Fruit fly (Drosophila melanogaster) whole organism, embryonic: ENCODE results near the gene CG42488.

Experiments
- Awh ChIP-seq: fragments of 200-800 bp; sonication (Bioruptor generic); IDR thresholded peaks from 2 replicates; pipeline ENCODE4, ENCODE4 v1.3.6; 2022; ENCODE audit warnings: missing biosample characterization, missing genetic modification characterization
- Bgb ChIP-seq: fragments of 200-800 bp; sonication (Bioruptor generic); IDR thresholded peaks from 2 replicates; pipeline ENCODE4 v1.3.6; 2022; ENCODE audit warnings: missing biosample characterization, missing genetic modification characterization; ENCODE audit not compliant: partially characterized antibody
- CG11093 ChIP-seq: fragments of 200-800 bp; sonication (Bioruptor generic); IDR thresholded peaks from 3 replicates; pipeline ENCODE4 v1.3.6; 2022; ENCODE audit warnings: missing biosample characterization, missing genetic modification characterization
- CG13287 ChIP-seq: fragments of 200-800 bp; sonication (Bioruptor generic); IDR thresholded peaks from 2 replicates; pipeline ENCODE4 v1.3.6; 2022; ENCODE audit warnings: missing biosample characterization, missing genetic modification characterization; ENCODE audit not compliant: partially characterized antibody
- CG13424 ChIP-seq: fragments of 200-800 bp; sonication (Bioruptor generic); optimal IDR thresholded peaks from 2 replicates; lab custom pipeline; 2019; ENCODE audit warnings: missing biosample characterization, mild to moderate bottlenecking, missing genetic modification characterization, moderate library complexity
- CG14050 ChIP-seq: fragments of 200-800 bp; sonication (Bioruptor generic); IDR thresholded peaks from 3 replicates; pipeline ENCODE4 v1.3.6; 2022; ENCODE audit warnings: missing biosample characterization, missing genetic modification characterization
- CG16813 ChIP-seq: fragments of 200-800 bp; sonication (Bioruptor generic); IDR thresholded peaks from 3 replicates; pipeline ENCODE4 v1.3.6; 2022; ENCODE audit warnings: missing biosample characterization, missing genetic modification characterization; ENCODE audit not compliant: partially characterized antibody
- CG17186 ChIP-seq: fragments of 200-800 bp; sonication (Bioruptor generic); optimal IDR thresholded peaks from 3 replicates; lab custom pipeline; 2017; ENCODE audit warnings: missing biosample characterization, missing genetic modification reagents, missing genetic modification characterization
- CG2116 ChIP-seq: fragments of 200-800 bp; sonication (Bioruptor generic); optimal IDR thresholded peaks from 3 replicates; lab custom pipeline; 2018; ENCODE audit warnings: missing biosample characterization, mild to moderate bottlenecking, missing genetic modification characterization
- CG2875 ChIP-seq: fragments of 200-800 bp; sonication (Bioruptor generic); optimal IDR thresholded peaks from 2 replicates; lab custom pipeline; 2017; ENCODE audit warnings: missing biosample characterization, mild to moderate bottlenecking, missing genetic modification characterization, missing genetic modification reagents
- CG32767 ChIP-seq: fragments of 200-800 bp; sonication (Bioruptor generic); IDR thresholded peaks from 2 replicates; pipeline ENCODE4 v1.3.6; 2022; ENCODE audit warnings: missing biosample characterization, missing genetic modification characterization
- CG34224 ChIP-seq: fragments of 200-800 bp; sonication (Bioruptor generic); IDR thresholded peaks from 3 replicates; pipeline ENCODE4 v1.3.6; 2022; ENCODE audit warnings: missing biosample characterization, missing genetic modification characterization; ENCODE audit not compliant: partially characterized antibody
- CG34376 ChIP-seq: fragments of 200-800 bp; sonication (Bioruptor generic); optimal IDR thresholded peaks from 2 replicates; lab custom pipeline; 2018; ENCODE audit warnings: missing biosample characterization, mild to moderate bottlenecking, missing genetic modification characterization
- CG4360 ChIP-seq: fragments of 200-800 bp; sonication (Bioruptor generic); IDR thresholded peaks from 2 replicates; pipeline ENCODE4 v1.3.6; 2022; ENCODE audit warnings: missing biosample characterization, missing genetic modification characterization
- CG4854 ChIP-seq: fragments of 200-800 bp; sonication (Bioruptor generic); optimal IDR thresholded peaks from 2 replicates; lab custom pipeline; 2016; ENCODE audit warnings: missing biosample characterization, missing genetic modification characterization, inconsistent platforms
- CG6854 ChIP-seq: fragments of 200-800 bp; sonication (Bioruptor generic); optimal IDR thresholded peaks from 3 replicates; lab custom pipeline; 2017; ENCODE audit warnings: missing biosample characterization, mild to moderate bottlenecking, missing genetic modification characterization
- CG7745 ChIP-seq: fragments of 200-800 bp; sonication (Bioruptor generic); optimal IDR thresholded peaks from 2 replicates; lab custom pipeline; 2018; ENCODE audit warnings: missing biosample characterization, mild to moderate bottlenecking, missing genetic modification characterization, moderate library complexity
- CG9437 ChIP-seq: fragments of 200-800 bp; sonication (Bioruptor generic); optimal IDR thresholded peaks from 2 replicates; lab custom pipeline; 2018; ENCODE audit warnings: missing biosample characterization, mild to moderate bottlenecking, missing genetic modification characterization
- Dll ChIP-seq: fragments of 200-800 bp; sonication (Bioruptor generic); IDR thresholded peaks from 4 replicates; pipeline ENCODE4 v1.3.6; 2022; ENCODE audit warnings: missing biosample characterization, missing genetic modification characterization; ENCODE audit not compliant: partially characterized antibody
- Doc3 ChIP-seq: fragments of 200-800 bp; sonication (Bioruptor generic); IDR thresholded peaks from 3 replicates; pipeline ENCODE4 v1.3.6; 2022; ENCODE audit warnings: missing biosample characterization, missing genetic modification characterization; ENCODE audit not compliant: partially characterized antibody
- Dref ChIP-seq: fragments of 200-800 bp; sonication (Bioruptor generic); IDR thresholded peaks from 2 replicates; pipeline ENCODE4 v1.3.6; 2022; ENCODE audit warnings: missing biosample characterization, missing genetic modification characterization
- Med ChIP-seq: fragments of 200-800 bp; sonication (Bioruptor generic); peaks from one replicate; lab custom pipeline; 2016; ENCODE audit warnings: missing biosample characterization, missing genetic modification characterization, mild to moderate bottlenecking, inconsistent platforms, moderate library complexity
- Nf-YC ChIP-seq: fragments of 200-800 bp; optimal IDR thresholded peaks from 3 replicates; lab custom pipeline; 2019; ENCODE audit warnings: missing biosample characterization, mild to moderate bottlenecking, missing genetic modification characterization, moderate library complexity
- Scr ChIP-seq: fragments of 200-800 bp; sonication (Bioruptor generic); IDR thresholded peaks from 2 replicates; pipeline ENCODE4 v1.3.6; 2022; ENCODE audit warnings: missing biosample characterization, missing genetic modification characterization; ENCODE audit not compliant: partially characterized antibody
- Sin3A ChIP-seq: fragments of >200 bp; optimal IDR thresholded peaks from 2 replicates; lab custom pipeline; 2018
- ara ChIP-seq: fragments of 200-800 bp; sonication (Bioruptor generic); IDR thresholded peaks from 2 replicates; pipeline ENCODE4 v1.3.6; 2022; ENCODE audit warnings: missing biosample characterization, missing genetic modification characterization
- bcd ChIP-seq: fragments of 200-800 bp; sonication (Bioruptor generic); optimal IDR thresholded peaks from 2 replicates; lab custom pipeline; 2017; ENCODE audit warnings: missing biosample characterization, mild to moderate bottlenecking, missing genetic modification characterization
- cg ChIP-seq: fragments of 200-800 bp; sonication (Bioruptor generic); optimal IDR thresholded peaks from 3 replicates; lab custom pipeline; 2019; ENCODE audit warnings: missing biosample characterization, mild to moderate bottlenecking, missing genetic modification characterization, moderate library complexity
- crc ChIP-seq: fragments of 200-800 bp; sonication (Bioruptor generic); optimal IDR thresholded peaks from 2 replicates; lab custom pipeline; 2016; ENCODE audit warnings: missing biosample characterization, missing genetic modification characterization
- fd102C ChIP-seq: fragments of 200-800 bp; sonication (Bioruptor generic); optimal IDR thresholded peaks from 2 replicates; lab custom pipeline; 2018; ENCODE audit warnings: missing biosample characterization, mild to moderate bottlenecking, missing genetic modification characterization, moderate library complexity
- ftz-f1 ChIP-seq: fragments of 200-800 bp; sonication (Bioruptor generic); optimal IDR thresholded peaks from 2 replicates; lab custom pipeline; 2016; ENCODE audit warnings: missing biosample characterization, missing genetic modification characterization
- gfzf ChIP-seq: fragments of 200-800 bp; sonication (Bioruptor generic); optimal IDR thresholded peaks from 2 replicates; lab custom pipeline; 2016; ENCODE audit warnings: missing biosample characterization, mild to moderate bottlenecking, missing genetic modification characterization, moderate library complexity
- gt ChIP-seq: fragments of 200-800 bp; sonication (Bioruptor generic); IDR thresholded peaks from 2 replicates; pipeline ENCODE4 v1.3.6; 2022; ENCODE audit warnings: missing biosample characterization, missing genetic modification characterization
- hbn ChIP-seq: fragments of 200-800 bp; sonication (Bioruptor generic); IDR thresholded peaks from 2 replicates; pipeline ENCODE4 v1.3.6; 2022; ENCODE audit warnings: missing biosample characterization, missing genetic modification characterization; ENCODE audit not compliant: partially characterized antibody
- jumu ChIP-seq: fragments of 200-800 bp; sonication (Bioruptor generic); optimal IDR thresholded peaks from 3 replicates; lab custom pipeline; 2016; ENCODE audit warnings: missing biosample characterization, missing genetic modification characterization
- kay ChIP-seq: fragments of 200-800 bp; sonication (Bioruptor generic); optimal IDR thresholded peaks from 2 replicates; lab custom pipeline; 2016; ENCODE audit warnings: missing biosample characterization, missing genetic modification characterization
- klu ChIP-seq: fragments of 200-800 bp; sonication (Bioruptor generic); IDR thresholded peaks from 2 replicates; pipeline ENCODE4 v1.3.6; 2022; ENCODE audit warnings: missing biosample characterization, missing genetic modification characterization
- lilli ChIP-seq: fragments of 200-800 bp; sonication (Bioruptor generic); optimal IDR thresholded peaks from 3 replicates; lab custom pipeline; 2016; ENCODE audit warnings: missing biosample characterization, missing genetic modification characterization
- nerfin-1 ChIP-seq: fragments of 200-800 bp; sonication (Bioruptor generic); optimal IDR thresholded peaks from 3 replicates; lab custom pipeline; 2019; ENCODE audit warnings: missing biosample characterization, mild to moderate bottlenecking, missing genetic modification characterization, moderate library complexity
- nerfin-2 ChIP-seq: fragments of 200-800 bp; sonication (Bioruptor generic); IDR thresholded peaks from 2 replicates; pipeline ENCODE4 v1.3.6; 2022; ENCODE audit warnings: missing biosample characterization, missing genetic modification characterization; ENCODE audit not compliant: partially characterized antibody
- odd ChIP-seq: fragments of 200-800 bp; sonication (Bioruptor generic); optimal IDR thresholded peaks from 2 replicates; lab custom pipeline; 2017; ENCODE audit warnings: missing biosample characterization, mild to moderate bottlenecking, missing genetic modification characterization
- pb ChIP-seq: fragments of 200-800 bp; sonication (Bioruptor generic); optimal IDR thresholded peaks from 3 replicates; lab custom pipeline; 2016; ENCODE audit warnings: missing biosample characterization, missing genetic modification characterization
- psq ChIP-seq: fragments of 200-800 bp; sonication (Bioruptor generic); optimal IDR thresholded peaks from 2 replicates; lab custom pipeline; 2017; ENCODE audit warnings: missing biosample characterization, missing genetic modification characterization
- sna ChIP-seq: fragments of 200-800 bp; sonication (Bioruptor generic); IDR thresholded peaks from 2 replicates; pipeline ENCODE4 v1.3.6; 2022; ENCODE audit warnings: missing biosample characterization, missing genetic modification characterization; ENCODE audit not compliant: partially characterized antibody
- sqz ChIP-seq: fragments of 200-800 bp; sonication (Bioruptor generic); optimal IDR thresholded peaks from 3 replicates; lab custom pipeline; 2018; ENCODE audit warnings: missing biosample characterization, mild to moderate bottlenecking, missing genetic modification characterization
- tx ChIP-seq: fragments of 200-800 bp; sonication (Bioruptor generic); optimal IDR thresholded peaks from 2 replicates; lab custom pipeline; 2016; ENCODE audit warnings: missing biosample characterization, missing genetic modification characterization
- unc-4 ChIP-seq: fragments of 200-800 bp; sonication (Bioruptor generic); IDR thresholded peaks from 2 replicates; pipeline ENCODE4 v1.3.6; 2022; ENCODE audit warnings: missing biosample characterization, missing genetic modification characterization; ENCODE audit not compliant: partially characterized antibody
- vvl ChIP-seq: fragments of 200-800 bp; sonication (Bioruptor generic); IDR thresholded peaks from 2 replicates; pipeline ENCODE4 v1.3.6; 2022; ENCODE audit warnings: missing biosample characterization, missing genetic modification characterization
- zen2 ChIP-seq: fragments of 200-800 bp; sonication (Bioruptor generic); IDR thresholded peaks from 3 replicates; pipeline ENCODE4 v1.3.6; 2022; ENCODE audit warnings: missing biosample characterization, missing genetic modification characterization; ENCODE audit not compliant: partially characterized antibody
- zfh2 ChIP-seq: fragments of 200-800 bp; sonication (Bioruptor generic); optimal IDR thresholded peaks from 2 replicates; lab custom pipeline; 2016; ENCODE audit warnings: missing biosample characterization, missing genetic modification characterization

Gene CG42488

dm6 chr3R:25476744-25477143, 6.2 kb upstream of the CG42488 start, which contains the start of the genes CG4553 and MED28 (continued):
- TF ChIP-seq tx (GFP tag; lab: Kevin White, UChicago) (no peak), CG9437 (GFP tag; lab: Kevin White, UChicago) (peak; percentile 80), Nf-YC (tag; lab: Kevin White, UChicago) (peak; percentile 4), CG11093 (GFP tag; lab: Robert Waterston, UW) (no peak), CG4360 (no peak), unc-4 (GFP tag; lab: Robert Waterston, UW) (peak; percentile 86), zfh2 (GFP tag; lab: Kevin White, UChicago) (no peak), bcd (GFP tag; lab: Kevin White, UChicago) (no peak), cg (GFP tag; lab: Kevin White, UChicago) (no peak), vvl (GFP tag; lab: Robert Waterston, UW) (0 out of 2 replicates have a peak, but pooled peaks have one; percentile 28), Bgb (peak; percentile 86), zen2 (GFP tag; lab: Robert Waterston, UW) (peak; percentile 85), psq (GFP tag; lab: Kevin White, UChicago) (no peak), pb (GFP tag; lab: Kevin White, UChicago) (no peak), CG13287 (GFP tag; lab: Robert Waterston, UW) (peak; percentile 94), CG14050 (no peak), gfzf (GFP tag; lab: Kevin White, UChicago) (no peak), CG2116 (GFP tag; lab: Kevin White, UChicago) (peak; percentile 82), hbn (GFP tag; lab: Robert Waterston, UW) (peak; percentile 85), nerfin-1 (tag; lab: Kevin White, UChicago) (peak; percentile 39), gt (GFP tag; lab: Robert Waterston, UW) (no peak), Sin3A (peak; percentile 38), Scr (GFP tag; lab: Robert Waterston, UW) (peak; percentile 80), CG4854 (GFP tag; lab: Kevin White, UChicago) (no peak), ftz-f1 (no peak), CG32767 (peak; percentile 43; the same call in 1 of the 2 replicates), odd (GFP tag; lab: Kevin White, UChicago) (no peak), CG17186 (peak; percentile 60), sqz (GFP tag; lab: Kevin White, UChicago) (peak; percentile 13), CG7745 (tag; lab: Kevin White, UChicago) (no peak), jumu (GFP tag; lab: Kevin White, UChicago) (no peak), fd102C (no peak), crc (GFP tag; lab: Kevin White, UChicago) (no peak), CG16813 (GFP tag; lab: Robert Waterston, UW) (peak; percentile 79), nerfin-2 (GFP tag; lab: Robert Waterston, UW) (peak; percentile 74), CG34376 (GFP tag; lab: Kevin White, UChicago) (peak; percentile 22), lilli (GFP tag; lab: Kevin White, UChicago) (no peak), ara (GFP tag; lab: Robert Waterston, UW) (no peak), Med (peak; percentile 66), Doc3 (peak; percentile 91), CG6854 (GFP tag; lab: Kevin White, UChicago) (no peak), sna (peak; percentile 87), CG2875 (no peak), Dll (GFP tag; lab: Robert Waterston, UW) (peak; percentile 90), kay (GFP tag; lab: Kevin White, UChicago) (no peak), Dref (GFP tag; lab: Robert Waterston, UW) (peak; percentile 85), klu (GFP tag; lab: Robert Waterston, UW) (no peak), Awh (no peak), CG13424 (tag; lab: Kevin White, UChicago) (no peak), CG34224 (GFP tag; lab: Robert Waterston, UW) (peak; percentile 89)
